Fruit fly (Drosophila melanogaster) whole organism, pupa: ENCODE measurements around the gene Est-Q.

Experiments
- CG12605 ChIP-seq: fragments of 200-800 bp; sonication (Bioruptor generic); IDR thresholded peaks from 2 replicates; pipeline ENCODE4 v1.3.6; 2022; ENCODE audit warnings: missing biosample characterization, missing genetic modification characterization
- CG13204 ChIP-seq: fragments of 200-800 bp; sonication (Bioruptor generic); optimal IDR thresholded peaks from 2 replicates; lab custom pipeline; 2018; ENCODE audit warnings: missing biosample characterization, mild to moderate bottlenecking, missing genetic modification characterization, moderate library complexity
- CG17806 ChIP-seq: fragments of 200-800 bp; sonication (Bioruptor generic); optimal IDR thresholded peaks from 2 replicates; lab custom pipeline; 2018; ENCODE audit warnings: missing biosample characterization, mild to moderate bottlenecking, missing genetic modification characterization, moderate library complexity
- CG34367 ChIP-seq: fragments of 200-800 bp; sonication (Bioruptor generic); optimal IDR thresholded peaks from 2 replicates; lab custom pipeline; 2018; ENCODE audit warnings: missing biosample characterization, mild to moderate bottlenecking, missing genetic modification characterization
- CG4496 ChIP-seq: fragments of 200-800 bp; sonication (Bioruptor generic); IDR thresholded peaks from 3 replicates; pipeline ENCODE4 v1.3.6; 2022; ENCODE audit warnings: missing biosample characterization, missing genetic modification characterization
- CG8159 ChIP-seq: fragments of 200-800 bp; sonication (Bioruptor generic); optimal IDR thresholded peaks from 3 replicates; lab custom pipeline; 2018; ENCODE audit warnings: missing biosample characterization, mild to moderate bottlenecking, missing genetic modification characterization, moderate library complexity
- CG8301 ChIP-seq: fragments of 200-800 bp; sonication (Bioruptor generic); optimal IDR thresholded peaks from 2 replicates; lab custom pipeline; 2018; ENCODE audit warnings: missing biosample characterization, mild to moderate bottlenecking, missing genetic modification characterization
- CG9948 ChIP-seq: fragments of 200-800 bp; sonication (Bioruptor generic); optimal IDR thresholded peaks from 2 replicates; lab custom pipeline; 2018; ENCODE audit warnings: missing biosample characterization, mild to moderate bottlenecking, missing genetic modification characterization, moderate library complexity
- Pif1A ChIP-seq: fragments of 200-800 bp; sonication (Bioruptor generic); optimal IDR thresholded peaks from 3 replicates; lab custom pipeline; 2016; ENCODE audit warnings: missing biosample characterization, missing genetic modification characterization
- Pif1B ChIP-seq: fragments of 200-800 bp; sonication (Bioruptor generic); optimal IDR thresholded peaks from 3 replicates; lab custom pipeline; 2016; ENCODE audit warnings: missing biosample characterization, missing genetic modification characterization
- fd96Ca ChIP-seq: fragments of 200-800 bp; sonication (Bioruptor generic); IDR thresholded peaks from 3 replicates; pipeline ENCODE4 v1.3.6; 2022; ENCODE audit warnings: missing biosample characterization, missing genetic modification characterization
- rn ChIP-seq: fragments of 200-800 bp; sonication (Bioruptor generic); IDR thresholded peaks from 2 replicates; pipeline ENCODE4 v1.3.6; 2022; ENCODE audit warnings: missing biosample characterization, missing genetic modification characterization

- TF ChIP-seq Pif1B, result peak; percentile 54
- TF ChIP-seq fd96Ca, result no peak
- peak; percentile 4 for TF ChIP-seq CG9948 (tag; lab: Kevin White, UChicago)
- TF ChIP-seq CG8159 (tag; lab: Kevin White, UChicago), result no peak
- TF ChIP-seq CG8301, result peak; percentile 44
- TF ChIP-seq CG13204, result no peak
- TF ChIP-seq Pif1A, result no peak
- TF ChIP-seq CG34367 (tag; lab: Kevin White, UChicago), result no peak
- TF ChIP-seq CG4496 (GFP tag; lab: Robert Waterston, UW), result no peak; the same call in 2 of the 3 replicates
- peak; percentile 38 for TF ChIP-seq CG17806 (tag; lab: Kevin White, UChicago)
- TF ChIP-seq CG12605 (GFP tag; lab: Robert Waterston, UW), result no peak
- TF ChIP-seq rn (GFP tag; lab: Robert Waterston, UW), result no peak; the same call in 1 of the 2 replicates
These were observed 23.1 kb downstream of the Est-Q start for dm6 chr3L:21524071-21524889.
